Fruit fly (Drosophila melanogaster) whole organism, embryonic: ENCODE data around the gene CG4297.

Source experiments
- CG11695 ChIP-seq: fragments of 200-800 bp; sonication (Bioruptor generic); IDR thresholded peaks from 3 replicates; pipeline ENCODE4 v1.3.6; 2022; ENCODE audit warnings: missing biosample characterization, missing genetic modification characterization
- CG13894 ChIP-seq: fragments of 200-800 bp; sonication (Bioruptor generic); optimal IDR thresholded peaks from 3 replicates; lab custom pipeline; 2018; ENCODE audit warnings: missing biosample characterization, mild to moderate bottlenecking, missing genetic modification characterization, moderate library complexity
- CG17568 ChIP-seq: fragments of 200-800 bp; sonication (Bioruptor generic); optimal IDR thresholded peaks from 2 replicates; lab custom pipeline; 2018; ENCODE audit warnings: missing biosample characterization, mild to moderate bottlenecking, missing genetic modification characterization, moderate library complexity
- CG18262 ChIP-seq: fragments of 200-800 bp; optimal IDR thresholded peaks from 3 replicates; lab custom pipeline; 2019; ENCODE audit warnings: missing biosample characterization, mild to moderate bottlenecking, missing genetic modification characterization, moderate library complexity
- CG2199 ChIP-seq: fragments of 200-800 bp; sonication (Bioruptor generic); IDR thresholded peaks from 3 replicates; pipeline ENCODE4 v1.3.6; 2022; ENCODE audit warnings: missing biosample characterization, missing genetic modification characterization
- CG8478 ChIP-seq: fragments of >200 bp; optimal IDR thresholded peaks from 2 replicates; lab custom pipeline; 2018
- CG9876 ChIP-seq: fragments of 200-800 bp; sonication (Bioruptor generic); optimal IDR thresholded peaks from 2 replicates; lab custom pipeline; 2016; ENCODE audit warnings: missing biosample characterization, missing genetic modification characterization
- Deaf1 ChIP-seq: fragments of 200-800 bp; optimal IDR thresholded peaks from 3 replicates; lab custom pipeline; 2019; ENCODE audit warnings: missing biosample characterization, mild to moderate bottlenecking, missing genetic modification characterization, moderate library complexity
- Hr78 ChIP-seq, 2 experiments: fragments of 200-800 bp in 1 of 2; fragments of >200 bp in 1 of 2; sonication (Bioruptor generic) in 1 of 2; optimal IDR thresholded peaks; 2 replicates each; lab custom pipeline; 2017 to 2019; ENCODE audit warnings: missing biosample characterization in 2 of 2, missing genetic modification characterization in 2 of 2, mild to moderate bottlenecking in 1 of 2, moderate library complexity in 1 of 2
- bbx ChIP-seq: fragments of 200-800 bp; sonication (Bioruptor generic); IDR thresholded peaks from 2 replicates; pipeline ENCODE4 v1.3.6; 2022; ENCODE audit warnings: missing biosample characterization, missing genetic modification characterization; ENCODE audit not compliant: partially characterized antibody
- chif ChIP-seq, 2 experiments: fragments of 200-800 bp; sonication (Bioruptor generic); optimal IDR thresholded peaks; 3 replicates each; lab custom pipeline; 2016; ENCODE audit warnings: missing biosample characterization in 2 of 2, missing genetic modification characterization in 2 of 2
- crp ChIP-seq, 2 experiments: fragments of 200-800 bp; sonication (Bioruptor generic); optimal IDR thresholded peaks; 2 replicates in 1 of 2; 3 replicates in 1 of 2; lab custom pipeline; 2017; ENCODE audit warnings: missing biosample characterization in 2 of 2, missing genetic modification characterization in 2 of 2, mild to moderate bottlenecking in 1 of 2, moderate library complexity in 1 of 2

DNA sequence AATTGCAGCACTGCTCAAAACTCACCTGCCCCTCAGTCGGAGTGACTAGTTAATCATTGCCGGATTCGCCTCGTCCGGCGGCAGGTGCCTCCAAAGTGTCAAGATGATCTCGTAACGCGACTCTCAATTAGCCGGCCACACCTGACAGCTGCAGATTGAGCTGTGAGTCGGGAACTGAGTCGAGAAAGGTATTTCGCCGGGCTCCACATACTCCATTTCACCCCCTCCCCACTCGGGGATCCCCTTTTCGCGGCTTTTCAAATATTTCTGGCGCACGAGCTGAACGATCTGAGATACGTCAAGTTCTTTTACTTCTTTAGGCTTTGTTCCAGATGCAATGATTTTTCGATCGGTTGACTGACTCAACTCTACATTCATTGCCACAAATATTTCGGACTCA lies 45.6 kb downstream of the CG4297 start:
- TF ChIP-seq CG9876 (GFP tag; lab: Kevin White, UChicago) = no peak
- TF ChIP-seq Deaf1 (tag; lab: Kevin White, UChicago) = no peak
- TF ChIP-seq CG2199 = no peak
- no peak for TF ChIP-seq CG8478 (lab: Kevin White, UChicago)
- TF ChIP-seq CG11695 = no peak
- TF ChIP-seq chif (GFP tag; optimal IDR thresholded peaks at IDR 0.05; lab: Kevin White, UChicago) = no peak
- TF ChIP-seq CG13894 (tag; lab: Kevin White, UChicago) = no peak
- TF ChIP-seq CG17568 (GFP tag; lab: Kevin White, UChicago) = no peak
- no peak for TF ChIP-seq CG18262 (tag; lab: Kevin White, UChicago)
- no peak for TF ChIP-seq bbx (GFP tag; lab: Robert Waterston, UW)
- TF ChIP-seq Hr78 (GFP tag; optimal IDR thresholded peaks at IDR 0.05; lab: Kevin White, UChicago) = no peak
- TF ChIP-seq crp (GFP tag; optimal IDR thresholded peaks at IDR 0.05; lab: Kevin White, UChicago) = no peak
